Fruit fly (Drosophila melanogaster) whole organism, embryonic: ENCODE results near the gene GILT3.
A peak's percentile ranks its signal among the peaks of the same experiment; 100 is the strongest.

ENCODE experiments used
- ATbp ChIP-seq: fragments of 200-800 bp; sonication (Bioruptor generic); optimal IDR thresholded peaks from 2 replicates; lab custom pipeline; 2017; ENCODE audit warnings: missing biosample characterization, mild to moderate bottlenecking, missing genetic modification characterization, missing genetic modification reagents
- Awh ChIP-seq: fragments of 200-800 bp; sonication (Bioruptor generic); IDR thresholded peaks from 2 replicates; pipeline ENCODE4, ENCODE4 v1.3.6; 2022; ENCODE audit warnings: missing biosample characterization, missing genetic modification characterization
- CG10654 ChIP-seq: fragments of 200-800 bp; sonication (Bioruptor generic); optimal IDR thresholded peaks from 2 replicates; lab custom pipeline; 2016; ENCODE audit warnings: missing biosample characterization, missing genetic modification characterization
- CG11723 ChIP-seq: fragments of 200-800 bp; sonication (Bioruptor generic); optimal IDR thresholded peaks from 2 replicates; lab custom pipeline; 2017; ENCODE audit warnings: missing biosample characterization, mild to moderate bottlenecking, missing genetic modification characterization
- CG12219 ChIP-seq: fragments of 200-800 bp; sonication (Bioruptor generic); optimal IDR thresholded peaks from 3 replicates; lab custom pipeline; 2018; ENCODE audit warnings: missing biosample characterization, mild to moderate bottlenecking, missing genetic modification characterization
- CG12299 ChIP-seq: fragments of 200-800 bp; sonication (Bioruptor generic); optimal IDR thresholded peaks from 2 replicates; lab custom pipeline; 2018; ENCODE audit warnings: missing biosample characterization, mild to moderate bottlenecking, missing genetic modification characterization
- CG1233 ChIP-seq: fragments of 200-800 bp; sonication (Bioruptor generic); optimal IDR thresholded peaks from 4 replicates; lab custom pipeline; 2018; ENCODE audit warnings: missing biosample characterization, mild to moderate bottlenecking, missing genetic modification characterization
- CG13424 ChIP-seq: fragments of 200-800 bp; sonication (Bioruptor generic); optimal IDR thresholded peaks from 2 replicates; lab custom pipeline; 2019; ENCODE audit warnings: missing biosample characterization, mild to moderate bottlenecking, missing genetic modification characterization, moderate library complexity
- CG1529 ChIP-seq: fragments of 200-800 bp; sonication (Bioruptor generic); optimal IDR thresholded peaks from 3 replicates; lab custom pipeline; 2018; ENCODE audit warnings: missing biosample characterization, missing genetic modification characterization
- CG2116 ChIP-seq: fragments of 200-800 bp; sonication (Bioruptor generic); optimal IDR thresholded peaks from 3 replicates; lab custom pipeline; 2018; ENCODE audit warnings: missing biosample characterization, mild to moderate bottlenecking, missing genetic modification characterization
- CG2889 ChIP-seq: fragments of 200-800 bp; sonication (Bioruptor generic); IDR thresholded peaks from 3 replicates; pipeline ENCODE4 v1.3.6; 2022; ENCODE audit warnings: missing biosample characterization, missing genetic modification characterization
- CG3065 ChIP-seq: fragments of 200-800 bp; sonication (Bioruptor generic); optimal IDR thresholded peaks from 2 replicates; lab custom pipeline; 2016; ENCODE audit warnings: missing biosample characterization, missing genetic modification characterization
- CG3163 ChIP-seq: fragments of 200-800 bp; sonication (Bioruptor generic); optimal IDR thresholded peaks from 3 replicates; lab custom pipeline; 2016; ENCODE audit warnings: missing biosample characterization, missing genetic modification characterization
- CG42726 ChIP-seq: fragments of 200-800 bp; sonication (Bioruptor generic); IDR thresholded peaks from 2 replicates; pipeline ENCODE4 v1.3.6; 2022; ENCODE audit warnings: missing biosample characterization, missing genetic modification characterization; ENCODE audit not compliant: partially characterized antibody
- CG4854 ChIP-seq: fragments of 200-800 bp; sonication (Bioruptor generic); optimal IDR thresholded peaks from 2 replicates; lab custom pipeline; 2016; ENCODE audit warnings: missing biosample characterization, missing genetic modification characterization, inconsistent platforms
- CG5180 ChIP-seq: fragments of 200-800 bp; sonication (Bioruptor generic); optimal IDR thresholded peaks from 3 replicates; lab custom pipeline; 2017; ENCODE audit warnings: missing biosample characterization, missing genetic modification characterization, mild to moderate bottlenecking, moderate library complexity, missing genetic modification reagents
- CG8089 ChIP-seq: fragments of 200-800 bp; sonication (Bioruptor generic); optimal IDR thresholded peaks from 3 replicates; lab custom pipeline; 2016; ENCODE audit warnings: missing biosample characterization, missing genetic modification characterization
- CG9215 ChIP-seq: fragments of 200-800 bp; sonication (Bioruptor generic); IDR thresholded peaks from 2 replicates; pipeline ENCODE4 v1.3.6; 2022; ENCODE audit warnings: missing biosample characterization, missing genetic modification characterization
- CHES-1-like ChIP-seq: fragments of 200-800 bp; sonication (Bioruptor generic); optimal IDR thresholded peaks from 2 replicates; lab custom pipeline; 2016; ENCODE audit warnings: missing biosample characterization, missing genetic modification characterization
- CTCF ChIP-seq: fragments of 200-800 bp; sonication (Bioruptor generic); optimal IDR thresholded peaks from 2 replicates; lab custom pipeline; 2017; ENCODE audit warnings: missing biosample characterization, mild to moderate bottlenecking, missing genetic modification characterization, moderate library complexity
- Dip3 ChIP-seq: fragments of 200-800 bp; sonication (Bioruptor generic); optimal IDR thresholded peaks from 3 replicates; lab custom pipeline; 2016; ENCODE audit warnings: missing biosample characterization, missing genetic modification characterization
- HmgD ChIP-seq: fragments of 200-800 bp; sonication (Bioruptor generic); optimal IDR thresholded peaks from 3 replicates; lab custom pipeline; 2016; ENCODE audit warnings: missing biosample characterization, missing genetic modification characterization
- NC2β ChIP-seq: fragments of 200-800 bp; sonication (Bioruptor generic); optimal IDR thresholded peaks from 2 replicates; lab custom pipeline; 2016; ENCODE audit warnings: missing biosample characterization, missing genetic modification characterization
- NK7.1 ChIP-seq: fragments of 200-800 bp; sonication (Bioruptor generic); optimal IDR thresholded peaks from 3 replicates; lab custom pipeline; 2016; ENCODE audit warnings: missing biosample characterization, missing genetic modification characterization
- Opbp ChIP-seq: fragments of 200-800 bp; sonication (Bioruptor generic); IDR thresholded peaks from 3 replicates; pipeline ENCODE4 v1.3.6; 2022; ENCODE audit warnings: missing biosample characterization, missing genetic modification characterization; ENCODE audit not compliant: partially characterized antibody
- Pdp1 ChIP-seq, 2 experiments: fragments of 200-800 bp; sonication (Bioruptor generic); optimal IDR thresholded peaks; 3 replicates each; lab custom pipeline; 2016; ENCODE audit warnings: missing biosample characterization in 2 of 2, missing genetic modification characterization in 2 of 2, mild to moderate bottlenecking in 1 of 2, moderate library complexity in 1 of 2
- Poxn ChIP-seq: fragments of 200-800 bp; sonication (Bioruptor generic); IDR thresholded peaks from 2 replicates; pipeline ENCODE4 v1.3.6; 2022; ENCODE audit warnings: missing biosample characterization, missing genetic modification characterization
- Sox102F ChIP-seq: fragments of 200-800 bp; sonication (Bioruptor generic); optimal IDR thresholded peaks from 2 replicates; lab custom pipeline; 2018; ENCODE audit warnings: missing biosample characterization, mild to moderate bottlenecking, missing genetic modification characterization, moderate library complexity
- Trl ChIP-seq, 3 experiments: fragments of >200 bp in 2 of 3; fragments of 200-800 bp in 1 of 3; sonication (Bioruptor generic) in 1 of 3; optimal IDR thresholded peaks; 2 replicates in 1 of 3; 3 replicates in 2 of 3; lab custom pipeline; 2016 to 2017; ENCODE audit warnings: missing biosample characterization in 1 of 3, missing genetic modification characterization in 1 of 3
- ash1 ChIP-seq: fragments of 200-800 bp; sonication (Bioruptor generic); optimal IDR thresholded peaks from 2 replicates; lab custom pipeline; 2018; ENCODE audit warnings: missing biosample characterization, mild to moderate bottlenecking, missing genetic modification characterization
- bab2 ChIP-seq: fragments of 200-800 bp; sonication (Bioruptor generic); optimal IDR thresholded peaks from 2 replicates; lab custom pipeline; 2016; ENCODE audit warnings: missing biosample characterization, missing genetic modification characterization
- bcd ChIP-seq: fragments of 200-800 bp; sonication (Bioruptor generic); optimal IDR thresholded peaks from 2 replicates; lab custom pipeline; 2017; ENCODE audit warnings: missing biosample characterization, mild to moderate bottlenecking, missing genetic modification characterization
- dan ChIP-seq: fragments of 200-800 bp; sonication (Bioruptor generic); IDR thresholded peaks from 2 replicates; pipeline ENCODE4 v1.3.6; 2022; ENCODE audit warnings: missing biosample characterization, missing genetic modification characterization
- dpn ChIP-seq, 2 experiments: fragments of 200-800 bp; sonication (Bioruptor generic); optimal IDR thresholded peaks; 3 replicates each; lab custom pipeline; 2016; ENCODE audit warnings: missing biosample characterization in 2 of 2, missing genetic modification characterization in 2 of 2
- dysf ChIP-seq: fragments of 200-800 bp; sonication (Bioruptor generic); IDR thresholded peaks from 3 replicates; pipeline ENCODE4 v1.3.6; 2022; ENCODE audit warnings: missing biosample characterization, missing genetic modification characterization
- esg ChIP-seq: fragments of 200-800 bp; sonication (Bioruptor generic); conservative IDR thresholded peaks from 2 replicates; pipeline ENCODE4 v1.3.6; 2022; ENCODE audit warnings: missing biosample characterization, missing genetic modification characterization
- exex ChIP-seq: fragments of 200-800 bp; sonication (Bioruptor generic); optimal IDR thresholded peaks from 4 replicates; lab custom pipeline; 2018; ENCODE audit warnings: missing biosample characterization, mild to moderate bottlenecking, missing genetic modification characterization, moderate library complexity
- gce ChIP-seq: fragments of 200-800 bp; sonication (Bioruptor generic); IDR thresholded peaks from 3 replicates; pipeline ENCODE4 v1.3.6; 2022; ENCODE audit warnings: missing biosample characterization, missing genetic modification characterization
- gfzf ChIP-seq: fragments of 200-800 bp; sonication (Bioruptor generic); optimal IDR thresholded peaks from 2 replicates; lab custom pipeline; 2016; ENCODE audit warnings: missing biosample characterization, mild to moderate bottlenecking, missing genetic modification characterization, moderate library complexity
- hkb ChIP-seq, 2 experiments: fragments of 200-800 bp in 1 of 2; fragments of >200 bp in 1 of 2; sonication (Bioruptor generic) in 1 of 2; IDR thresholded peaks in 1 of 2; optimal IDR thresholded peaks in 1 of 2; 2 replicates each; pipeline versions ENCODE4 v1.3.6 to Lab custom; 2017 to 2022; ENCODE audit warnings: missing biosample characterization in 1 of 2, missing genetic modification characterization in 1 of 2
- kay ChIP-seq: fragments of 200-800 bp; sonication (Bioruptor generic); optimal IDR thresholded peaks from 2 replicates; lab custom pipeline; 2016; ENCODE audit warnings: missing biosample characterization, missing genetic modification characterization
- lab ChIP-seq: fragments of 200-800 bp; sonication (Bioruptor generic); optimal IDR thresholded peaks from 3 replicates; lab custom pipeline; 2017; ENCODE audit warnings: missing biosample characterization, missing genetic modification characterization, mild to moderate bottlenecking, moderate library complexity, missing genetic modification reagents
- nmo ChIP-seq: fragments of 200-800 bp; sonication (Bioruptor generic); optimal IDR thresholded peaks from 2 replicates; lab custom pipeline; 2018; ENCODE audit warnings: missing biosample characterization, mild to moderate bottlenecking, missing genetic modification characterization, moderate library complexity
- otp ChIP-seq: fragments of 200-800 bp; sonication (Bioruptor generic); IDR thresholded peaks from 3 replicates; pipeline ENCODE4, ENCODE4 v1.3.6; 2022; ENCODE audit warnings: missing biosample characterization, missing genetic modification characterization
- phol ChIP-seq: fragments of 200-800 bp; sonication (Bioruptor generic); optimal IDR thresholded peaks from 3 replicates; lab custom pipeline; 2018; ENCODE audit warnings: missing biosample characterization, mild to moderate bottlenecking, missing genetic modification characterization, moderate library complexity
- pum ChIP-seq: fragments of 200-800 bp; sonication (Bioruptor generic); optimal IDR thresholded peaks from 2 replicates; lab custom pipeline; 2016; ENCODE audit warnings: missing biosample characterization, missing genetic modification characterization
- seq ChIP-seq: fragments of 200-800 bp; sonication (Bioruptor generic); IDR thresholded peaks from 2 replicates; pipeline ENCODE4 v1.3.6; 2022; ENCODE audit warnings: missing biosample characterization, missing genetic modification characterization
- tin ChIP-seq: fragments of 200-800 bp; sonication (Bioruptor generic); optimal IDR thresholded peaks from 3 replicates; lab custom pipeline; 2016; ENCODE audit warnings: missing biosample characterization, missing genetic modification characterization
- tio ChIP-seq: fragments of 200-800 bp; sonication (Bioruptor generic); optimal IDR thresholded peaks from 2 replicates; lab custom pipeline; 2017; ENCODE audit warnings: missing biosample characterization, missing genetic modification characterization, inconsistent platforms
- tx ChIP-seq: fragments of 200-800 bp; sonication (Bioruptor generic); optimal IDR thresholded peaks from 2 replicates; lab custom pipeline; 2016; ENCODE audit warnings: missing biosample characterization, missing genetic modification characterization

The GILT3 gene

dm6 chr3R:23652525-23653108, 24.5 kb upstream of the GILT3 start (continued):
- no peak for TF ChIP-seq esg (GFP tag; lab: Robert Waterston, UW)
- peak; percentile 56 for TF ChIP-seq CG1233 (GFP tag; lab: Kevin White, UChicago)
- no peak for TF ChIP-seq gfzf
- peak; percentile 4 to 43 for TF ChIP-seq Pdp1 (GFP tag; optimal IDR thresholded peaks at IDR 0.05; lab: Kevin White, UChicago)
- peak; percentile 84 for TF ChIP-seq seq (GFP tag; lab: Robert Waterston, UW)
- TF ChIP-seq CG42726 (GFP tag; lab: Robert Waterston, UW): no peak
- TF ChIP-seq nmo (GFP tag; lab: Kevin White, UChicago): no peak
- TF ChIP-seq CG5180 (GFP tag; lab: Kevin White, UChicago): peak; percentile 42
- TF ChIP-seq NK7.1 (GFP tag; lab: Kevin White, UChicago): peak; percentile 23
- peak; percentile 78; the same call in 2 of the 3 replicates for TF ChIP-seq dysf (GFP tag; lab: Robert Waterston, UW)
- TF ChIP-seq CG2889 (GFP tag; lab: Robert Waterston, UW): no peak
- peak; percentile 36 for TF ChIP-seq CG11723 (GFP tag; lab: Kevin White, UChicago)
- TF ChIP-seq CG3065 (GFP tag; lab: Kevin White, UChicago): no peak
- 0 out of 3 replicates have a peak, but pooled peaks have one; percentile 49 for TF ChIP-seq otp (GFP tag; lab: Robert Waterston, UW)
- TF ChIP-seq CG1529 (GFP tag; lab: Kevin White, UChicago): no peak
- peak; percentile 24; the same call in 1 of the 3 replicates for TF ChIP-seq gce
- peak; percentile 41 for TF ChIP-seq CG10654 (GFP tag; lab: Kevin White, UChicago)
- TF ChIP-seq lab: peak; percentile 92
- no peak for TF ChIP-seq tin (GFP tag; lab: Kevin White, UChicago)
- TF ChIP-seq CG12219 (GFP tag; lab: Kevin White, UChicago): peak; percentile 12
- TF ChIP-seq HmgD (GFP tag; lab: Kevin White, UChicago): no peak
- no peak for TF ChIP-seq dan (GFP tag; lab: Robert Waterston, UW)
- TF ChIP-seq ash1 (GFP tag; lab: Kevin White, UChicago): peak; percentile 62
- TF ChIP-seq bcd (GFP tag; lab: Kevin White, UChicago): peak; percentile 72
- TF ChIP-seq phol (tag; lab: Kevin White, UChicago): no peak
- no peak for TF ChIP-seq Trl (optimal IDR thresholded peaks at IDR 0.05; lab: Kevin White, UChicago)
- peak; percentile 55 for TF ChIP-seq Trl (GFP tag; optimal IDR thresholded peaks at IDR 0.05; lab: Kevin White, UChicago)
- no peak for TF ChIP-seq Opbp (GFP tag; lab: Robert Waterston, UW)
- TF ChIP-seq exex (tag; lab: Kevin White, UChicago): peak; percentile 32
- TF ChIP-seq tio: peak; percentile 6
- TF ChIP-seq Sox102F (GFP tag; lab: Kevin White, UChicago): peak; percentile 14
- TF ChIP-seq tx (GFP tag; lab: Kevin White, UChicago): no peak
- peak; percentile 33 for TF ChIP-seq ATbp (GFP tag; lab: Kevin White, UChicago)
- no peak for TF ChIP-seq pum
- TF ChIP-seq CG12299 (tag; lab: Kevin White, UChicago): no peak
- TF ChIP-seq CG9215: no peak
- peak; percentile 55 for TF ChIP-seq bab2
- TF ChIP-seq Awh: 0 out of 2 replicates have a peak, but pooled peaks have one; percentile 21
- peak; percentile 67 for TF ChIP-seq Dip3 (GFP tag; lab: Kevin White, UChicago)
- TF ChIP-seq CTCF (GFP tag; lab: Kevin White, UChicago): no peak
- TF ChIP-seq dpn (GFP tag; optimal IDR thresholded peaks at IDR 0.05; lab: Kevin White, UChicago): peak; percentile 36 to 59
- TF ChIP-seq Poxn (GFP tag; lab: Robert Waterston, UW): no peak
- peak; percentile 24 for TF ChIP-seq CG2116
- peak; percentile 18 for TF ChIP-seq CG13424 (tag; lab: Kevin White, UChicago)
- no peak for TF ChIP-seq kay (GFP tag; lab: Kevin White, UChicago)
- no peak for TF ChIP-seq NC2β (GFP tag; lab: Kevin White, UChicago)
- TF ChIP-seq CG3163: peak; percentile 50
- TF ChIP-seq CG4854 (GFP tag; lab: Kevin White, UChicago): peak; percentile 64
- no peak for TF ChIP-seq CG8089 (GFP tag; lab: Kevin White, UChicago)
- TF ChIP-seq hkb (optimal IDR thresholded peaks at IDR 0.05; lab: Kevin White, UChicago): no peak
- peak; percentile 71 for TF ChIP-seq hkb (GFP tag; IDR thresholded peaks at IDR 0.05; lab: Robert Waterston, UW)
- TF ChIP-seq CHES-1-like (GFP tag; lab: Kevin White, UChicago): peak; percentile 60
